Worm (Caenorhabditis elegans) whole organism, young adult: ENCODE measurements around the gene tmem-138.

Experiments
- B0336.3 ChIP-seq: fragments of 200-800 bp; sonication (Bioruptor generic); IDR thresholded peaks from 2 replicates; pipeline ENCODE4 v1.3.6; 2022; ENCODE audit warnings: missing genetic modification characterization, missing compliant biosample characterization
- F10E7.11 ChIP-seq: sonication (generic microtip); optimal IDR thresholded peaks from 2 replicates; lab custom pipeline; 2017; ENCODE audit warnings: mild to moderate bottlenecking, missing genetic modification characterization, moderate library complexity, missing compliant biosample characterization
- F55B11.4 ChIP-seq: sonication (generic microtip); optimal IDR thresholded peaks from 2 replicates; lab custom pipeline; 2016; ENCODE audit warnings: missing compliant biosample characterization, missing genetic modification characterization, borderline replicate concordance; ENCODE audit not compliant: insufficient read depth
- Y53G8AR.9 ChIP-seq: fragments of 200-800 bp; sonication (Bioruptor generic); conservative IDR thresholded peaks from 2 replicates; pipeline ENCODE4 v1.3.6; 2022; ENCODE audit warnings: missing genetic modification reagents, missing genetic modification characterization, missing compliant biosample characterization
- Y67H2A.10 ChIP-seq: fragments of 200-800 bp; sonication (Bioruptor generic); conservative IDR thresholded peaks from 2 replicates; pipeline ENCODE4 v1.3.6; 2022; ENCODE audit warnings: missing genetic modification reagents, missing genetic modification characterization, missing compliant biosample characterization
- ama-1 ChIP-seq, 3 experiments: fragments of 150-350 bp in 1 of 3; sonication (generic microtip) in 2 of 3; optimal IDR thresholded peaks; 2 replicates each; lab custom pipeline; 2014 to 2018; ENCODE audit warnings: missing biosample characterization in 2 of 3, missing genetic modification characterization in 2 of 3, missing genetic modification reagents in 2 of 3
- attf-3 ChIP-seq: fragments of 200-800 bp; sonication (Bioruptor generic); conservative IDR thresholded peaks from 2 replicates; pipeline ENCODE4 v1.3.6; 2022; ENCODE audit warnings: missing genetic modification reagents, missing genetic modification characterization, missing compliant biosample characterization
- bed-2 ChIP-seq: fragments of 200-800 bp; sonication (Bioruptor generic); IDR thresholded peaks from 2 replicates; pipeline ENCODE4 v1.3.6; 2022; ENCODE audit warnings: missing genetic modification reagents, missing genetic modification characterization, missing compliant biosample characterization
- ccch-3 ChIP-seq: fragments of 200-800 bp; sonication (Bioruptor generic); optimal IDR thresholded peaks from 2 replicates; lab custom pipeline; 2018; ENCODE audit warnings: mild to moderate bottlenecking, missing genetic modification characterization, missing compliant biosample characterization
- ceh-27 ChIP-seq: fragments of 200-800 bp; sonication (Bioruptor generic); optimal IDR thresholded peaks from 2 replicates; lab custom pipeline; 2018; ENCODE audit warnings: mild to moderate bottlenecking, missing genetic modification characterization, moderate library complexity, missing compliant biosample characterization
- chd-7 ChIP-seq: sonication (generic microtip); optimal IDR thresholded peaks from 2 replicates; lab custom pipeline; 2016; ENCODE audit warnings: mild to moderate bottlenecking, missing genetic modification characterization, moderate library complexity, missing compliant biosample characterization
- die-1 ChIP-seq: sonication (generic microtip); optimal IDR thresholded peaks from 2 replicates; lab custom pipeline; 2016; ENCODE audit warnings: missing genotype, mild to moderate bottlenecking, missing genetic modification characterization, missing compliant biosample characterization
- dpff-1 ChIP-seq: sonication (generic microtip); optimal IDR thresholded peaks from 2 replicates; lab custom pipeline; 2017; ENCODE audit warnings: mild to moderate bottlenecking, missing genetic modification characterization, missing compliant biosample characterization
- ekl-4 ChIP-seq: fragments of 200-800 bp; sonication (Bioruptor generic); IDR thresholded peaks from 2 replicates; pipeline ENCODE4 v1.3.6; 2022; ENCODE audit warnings: missing genetic modification reagents, missing genetic modification characterization, missing compliant biosample characterization
- ets-4 ChIP-seq: fragments of 200-800 bp; sonication (Bioruptor generic); optimal IDR thresholded peaks from 2 replicates; lab custom pipeline; 2018; ENCODE audit warnings: mild to moderate bottlenecking, missing genetic modification characterization, missing compliant biosample characterization
- fkh-3 ChIP-seq: sonication (generic microtip); optimal IDR thresholded peaks from 2 replicates; lab custom pipeline; 2016; ENCODE audit warnings: mild to moderate bottlenecking, missing genetic modification characterization, missing compliant biosample characterization
- hmg-1.2 ChIP-seq: fragments of 200-800 bp; sonication (Bioruptor generic); IDR thresholded peaks from 2 replicates; pipeline ENCODE4 v1.3.6; 2022; ENCODE audit warnings: missing genetic modification reagents, missing genetic modification characterization, missing compliant biosample characterization
- hmg-20 ChIP-seq: fragments of 200-800 bp; sonication (Bioruptor generic); IDR thresholded peaks from 2 replicates; pipeline ENCODE4 v1.3.6; 2022; ENCODE audit warnings: missing genetic modification reagents, missing genetic modification characterization, missing compliant biosample characterization
- hrde-1 ChIP-seq: sonication (generic microtip); optimal IDR thresholded peaks from 2 replicates; lab custom pipeline; 2016; ENCODE audit warnings: missing genetic modification characterization, mild to moderate bottlenecking, missing compliant biosample characterization, moderate library complexity, missing genotype, missing genetic modification reagents, borderline replicate concordance
- hsf-1 ChIP-seq: fragments of 200-800 bp; sonication (Bioruptor generic); IDR thresholded peaks from 2 replicates; pipeline ENCODE4 v1.3.6; 2022; ENCODE audit warnings: missing genetic modification reagents, missing genetic modification characterization, missing compliant biosample characterization
- lin-40 ChIP-seq: sonication (generic microtip); optimal IDR thresholded peaks from 2 replicates; lab custom pipeline; 2016; ENCODE audit warnings: missing genetic modification characterization, mild to moderate bottlenecking, missing compliant biosample characterization, missing genotype, missing genetic modification reagents
- lir-1 ChIP-seq: fragments of 200-800 bp; sonication (Bioruptor generic); conservative IDR thresholded peaks from 2 replicates; pipeline ENCODE4 v1.3.6; 2022; ENCODE audit warnings: missing genetic modification reagents, missing genetic modification characterization, missing compliant biosample characterization
- lsl-1 ChIP-seq: fragments of 200-800 bp; sonication (Bioruptor generic); optimal IDR thresholded peaks from 2 replicates; lab custom pipeline; 2018; ENCODE audit warnings: mild to moderate bottlenecking, missing genetic modification characterization, moderate library complexity, missing compliant biosample characterization
- lsy-27 ChIP-seq: sonication (generic microtip); optimal IDR thresholded peaks from 2 replicates; lab custom pipeline; 2017; ENCODE audit warnings: missing genetic modification characterization, mild to moderate bottlenecking, missing compliant biosample characterization, antibody characterized with exemption, missing genotype, borderline replicate concordance; ENCODE audit not compliant: insufficient read depth
- madf-3 ChIP-seq: fragments of 200-800 bp; sonication (Bioruptor generic); IDR thresholded peaks from 2 replicates; pipeline ENCODE4 v1.3.6; 2022; ENCODE audit warnings: missing genetic modification reagents, missing genetic modification characterization, missing compliant biosample characterization
- mes-4 ChIP-seq: sonication (generic microtip); optimal IDR thresholded peaks from 2 replicates; lab custom pipeline; 2016; ENCODE audit warnings: missing genotype, missing genetic modification characterization, missing compliant biosample characterization
- nhr-27 ChIP-seq: fragments of 200-800 bp; sonication (Bioruptor generic); optimal IDR thresholded peaks from 2 replicates; lab custom pipeline; 2018; ENCODE audit warnings: mild to moderate bottlenecking, missing genetic modification characterization, moderate library complexity, missing compliant biosample characterization
- nhr-90 ChIP-seq: sonication (generic microtip); optimal IDR thresholded peaks from 2 replicates; lab custom pipeline; 2016; ENCODE audit warnings: missing genotype, mild to moderate bottlenecking, missing genetic modification characterization, missing compliant biosample characterization
- pha-4 ChIP-seq: fragments of 150-350 bp; sonication (generic microtip); optimal IDR thresholded peaks from 2 replicates; lab custom pipeline; 2014; ENCODE audit warnings: missing biosample characterization, missing genetic modification reagents, missing genetic modification characterization
- rec-8 ChIP-seq, 2 experiments: sonication (generic microtip); optimal IDR thresholded peaks; 2 replicates each; lab custom pipeline; 2016; ENCODE audit warnings: mild to moderate bottlenecking in 2 of 2, missing genetic modification characterization in 2 of 2, missing genetic modification reagents in 2 of 2, missing genotype in 2 of 2, missing biosample characterization in 1 of 2, missing compliant biosample characterization in 1 of 2, moderate library complexity in 1 of 2
- rpc-1 ChIP-seq, 2 experiments: fragments of 150-350 bp in 1 of 2; sonication (generic microtip) in 1 of 2; optimal IDR thresholded peaks; 2 replicates each; lab custom pipeline; 2014 to 2018; ENCODE audit warnings: missing biosample characterization in 1 of 2, missing genetic modification characterization in 1 of 2, missing genetic modification reagents in 1 of 2, missing genotype in 1 of 2
- tlf-1 ChIP-seq: fragments of 200-800 bp; sonication (Bioruptor generic); optimal IDR thresholded peaks from 2 replicates; lab custom pipeline; 2018; ENCODE audit warnings: mild to moderate bottlenecking, missing genetic modification characterization, missing compliant biosample characterization
- zfh-2 ChIP-seq: fragments of 200-800 bp; sonication (Bioruptor generic); conservative IDR thresholded peaks from 2 replicates; pipeline ENCODE4 v1.3.6; 2022; ENCODE audit warnings: missing genetic modification reagents, missing genetic modification characterization, missing compliant biosample characterization
- zim-3 ChIP-seq: sonication (generic microtip); optimal IDR thresholded peaks from 2 replicates; lab custom pipeline; 2017; ENCODE audit warnings: mild to moderate bottlenecking, missing genetic modification characterization, moderate library complexity, missing compliant biosample characterization
- ztf-26 ChIP-seq: sonication (generic microtip); optimal IDR thresholded peaks from 2 replicates; lab custom pipeline; 2017; ENCODE audit warnings: missing genetic modification characterization, missing compliant biosample characterization
- ztf-28 ChIP-seq: fragments of 200-800 bp; sonication (Bioruptor generic); IDR thresholded peaks from 2 replicates; pipeline ENCODE4 v1.3.6; 2022; ENCODE audit warnings: missing genetic modification reagents, missing genetic modification characterization, missing compliant biosample characterization

The tmem-138 gene

ce11 chrII:8187516-8187915 is 30.4 kb downstream of the tmem-138 start (continued):
- no peak for TF ChIP-seq rpc-1 (optimal IDR thresholded peaks at IDR 0.05; lab: Kevin White, UChicago)
- no peak for TF ChIP-seq rpc-1 (tag; optimal IDR thresholded peaks at IDR 0.05; lab: Kevin White, UChicago)
- TF ChIP-seq hmg-1.2 (GFP tag; lab: Robert Waterston, UW): no peak; the same call in 1 of the 2 replicates
- TF ChIP-seq nhr-27 (tag; lab: Kevin White, UChicago): no peak
- TF ChIP-seq F55B11.4: no peak

ce11 chrII:8190455-8190854 is 33.3 kb downstream of the tmem-138 start, which contains the start of gene T05C12.8:
Gene T05C12.8 (minus strand): TSS chrII:8190555.
- TF ChIP-seq hsf-1 (GFP tag; lab: Robert Waterston, UW): no peak
- TF ChIP-seq tlf-1 (GFP tag; lab: Kevin White, UChicago): no peak
- TF ChIP-seq hmg-20 (GFP tag; lab: Robert Waterston, UW): no peak
- TF ChIP-seq die-1 (tag; lab: Kevin White, UChicago): no peak
- no peak for TF ChIP-seq chd-7
- TF ChIP-seq zfh-2 (GFP tag; lab: Robert Waterston, UW): no peak

ce11 chrII:8193126-8193525 is 36.0 kb downstream of the tmem-138 start, which contains the start of gene T05C12.9:
Gene T05C12.9 (minus strand): TSS chrII:8193226.
- TF ChIP-seq ekl-4 (GFP tag; lab: Robert Waterston, UW): no peak
- TF ChIP-seq nhr-27 (tag; lab: Kevin White, UChicago): no peak
- TF ChIP-seq lir-1: no peak
- no peak for TF ChIP-seq hrde-1 (tag; lab: Kevin White, UChicago)
- no peak for TF ChIP-seq F10E7.11 (tag; lab: Kevin White, UChicago)
- TF ChIP-seq madf-3 (GFP tag; lab: Robert Waterston, UW): no peak
- no peak for TF ChIP-seq pha-4 (tag; lab: Kevin White, UChicago)
- TF ChIP-seq ztf-26 (tag; lab: Kevin White, UChicago): no peak
- no peak for TF ChIP-seq fkh-3 (tag; lab: Kevin White, UChicago)
- no peak for TF ChIP-seq rec-8 (tag; optimal IDR thresholded peaks at IDR 0.05; lab: Kevin White, UChicago)
- TF ChIP-seq hmg-1.2 (GFP tag; lab: Robert Waterston, UW): no peak
- TF ChIP-seq ets-4: no peak
- TF ChIP-seq hmg-20 (GFP tag; lab: Robert Waterston, UW): no peak
- no peak for TF ChIP-seq ccch-3 (GFP tag; lab: Kevin White, UChicago)
- TF ChIP-seq ztf-28: no peak
- no peak for TF ChIP-seq mes-4
- TF ChIP-seq bed-2 (GFP tag; lab: Robert Waterston, UW): no peak
- no peak for TF ChIP-seq lin-40 (tag; lab: Kevin White, UChicago)
- TF ChIP-seq nhr-90 (tag; lab: Kevin White, UChicago): no peak

ce11 chrII:8193922-8194321 is 36.8 kb downstream of the tmem-138 start:
- TF ChIP-seq B0336.3 (GFP tag; lab: Robert Waterston, UW) (no peak), Y67H2A.10 (no peak), Y53G8AR.9 (no peak), ama-1 (optimal IDR thresholded peaks at IDR 0.05; lab: Kevin White, UChicago) (no peak), ama-1 (GFP tag; optimal IDR thresholded peaks at IDR 0.05; lab: Kevin White, UChicago) (no peak), lsl-1 (GFP tag; lab: Kevin White, UChicago) (no peak), dpff-1 (tag; lab: Kevin White, UChicago) (no peak), zim-3 (tag; lab: Kevin White, UChicago) (no peak), lsy-27 (no peak), ceh-27 (GFP tag; lab: Kevin White, UChicago) (no peak), attf-3 (no peak)
